Worm (Caenorhabditis elegans): Measurements from ENCODE around the gene lsy-13.
"Not testable (repeated sequence)": the region's sequence is repeated elsewhere in the genome, so short reads cannot be mapped to it uniquely, and the experiment has no call there.

ce11 chrIV:16895288-16895687 is 31.6 kb downstream of the lsy-13 start, which contains the start of gene T06A10.2:
- TF ChIP-seq unc-39 (tag; optimal IDR thresholded peaks at IDR 0.05); lsy-2 (tag; optimal IDR thresholded peaks at IDR 0.05); nhr-237 (tag; optimal IDR thresholded peaks at IDR 0.05); ceh-83 (GFP tag; optimal IDR thresholded peaks at IDR 0.05); nhr-12 (tag; optimal IDR thresholded peaks at IDR 0.05); ces-1 (GFP tag; optimal IDR thresholded peaks at IDR 0.05); sem-2 (GFP tag; optimal IDR thresholded peaks at IDR 0.05): not testable (repeated sequence)
